Fruit fly (Drosophila melanogaster): Measurements from ENCODE around the gene mip130.
A peak's percentile ranks its signal among the peaks of the same experiment; 100 is the strongest.

dm6 chrX:1907727-1908264 lies at the start of gene mip130:
- TF ChIP-seq Sp1 (GFP tag; optimal IDR thresholded peaks at IDR 0.05) (peak; percentile 63), Abd-B (GFP tag; optimal IDR thresholded peaks at IDR 0.05) (no peak), psq (GFP tag; optimal IDR thresholded peaks at IDR 0.05) (peak; percentile 56), lola (GFP tag; optimal IDR thresholded peaks at IDR 0.05) (no peak), Myc (optimal IDR thresholded peaks at IDR 0.05) (peak; percentile 51), Dfd (GFP tag; optimal IDR thresholded peaks at IDR 0.05) (no peak), sv (GFP tag; optimal IDR thresholded peaks at IDR 0.05) (no peak)
